Worm (Caenorhabditis elegans) whole organism, young adult: Measurements from ENCODE around the gene spig-1.

Experiments used
- B0019.2 ChIP-seq: fragments of 200-800 bp; sonication (Bioruptor generic); conservative IDR thresholded peaks from 2 replicates; pipeline ENCODE4 v1.3.6; 2022; ENCODE audit warnings: missing genetic modification reagents, missing genetic modification characterization, missing compliant biosample characterization
- B0261.1 ChIP-seq: sonication (generic microtip); optimal IDR thresholded peaks from 2 replicates; lab custom pipeline; 2016; ENCODE audit warnings: mild to moderate bottlenecking, missing genetic modification characterization, moderate library complexity, missing compliant biosample characterization
- B0336.3 ChIP-seq: fragments of 200-800 bp; sonication (Bioruptor generic); IDR thresholded peaks from 2 replicates; pipeline ENCODE4 v1.3.6; 2022; ENCODE audit warnings: missing genetic modification characterization, missing compliant biosample characterization
- C06A6.2 ChIP-seq: fragments of 200-800 bp; sonication (Bioruptor generic); conservative IDR thresholded peaks from 2 replicates; pipeline ENCODE4 v1.3.6; 2022; ENCODE audit warnings: missing genetic modification characterization, missing compliant biosample characterization
- C17E4.6 ChIP-seq: fragments of 200-800 bp; sonication (Bioruptor generic); IDR thresholded peaks from 2 replicates; pipeline ENCODE4 v1.3.6; 2022; ENCODE audit warnings: missing genetic modification reagents, missing genetic modification characterization, missing compliant biosample characterization
- F10E7.11 ChIP-seq: sonication (generic microtip); optimal IDR thresholded peaks from 2 replicates; lab custom pipeline; 2017; ENCODE audit warnings: mild to moderate bottlenecking, missing genetic modification characterization, moderate library complexity, missing compliant biosample characterization
- F22D6.2 ChIP-seq: sonication (generic microtip); optimal IDR thresholded peaks from 2 replicates; lab custom pipeline; 2016; ENCODE audit warnings: mild to moderate bottlenecking, missing genetic modification characterization, missing compliant biosample characterization
- F37B4.10 ChIP-seq: fragments of 200-800 bp; sonication (Bioruptor generic); IDR thresholded peaks from 2 replicates; pipeline ENCODE4 v1.3.6; 2022; ENCODE audit warnings: missing genetic modification characterization, missing compliant biosample characterization
- F49E8.2 ChIP-seq: sonication (generic microtip); optimal IDR thresholded peaks from 3 replicates; lab custom pipeline; 2017; ENCODE audit warnings: missing genetic modification characterization, mild to moderate bottlenecking, missing compliant biosample characterization, antibody characterized with exemption, moderate library complexity; ENCODE audit not compliant: insufficient read depth
- F52B5.7 ChIP-seq: sonication (generic microtip); optimal IDR thresholded peaks from 2 replicates; lab custom pipeline; 2016; ENCODE audit warnings: mild to moderate bottlenecking, missing genetic modification characterization, missing compliant biosample characterization
- F55B11.4 ChIP-seq: sonication (generic microtip); optimal IDR thresholded peaks from 2 replicates; lab custom pipeline; 2016; ENCODE audit warnings: missing compliant biosample characterization, missing genetic modification characterization, borderline replicate concordance; ENCODE audit not compliant: insufficient read depth
- F57C9.4 ChIP-seq: sonication (generic microtip); optimal IDR thresholded peaks from 2 replicates; lab custom pipeline; 2017; ENCODE audit warnings: mild to moderate bottlenecking, missing genetic modification characterization, missing compliant biosample characterization
- K12H6.12 ChIP-seq: fragments of 200-800 bp; sonication (Bioruptor generic); optimal IDR thresholded peaks from 2 replicates; lab custom pipeline; 2018; ENCODE audit warnings: mild to moderate bottlenecking, missing genetic modification characterization, missing compliant biosample characterization
- Y56A3A.18 ChIP-seq: fragments of 200-800 bp; sonication (Bioruptor generic); IDR thresholded peaks from 2 replicates; pipeline ENCODE4 v1.3.6; 2022; ENCODE audit warnings: missing genetic modification reagents, missing genetic modification characterization, missing compliant biosample characterization
- Y67H2A.10 ChIP-seq: fragments of 200-800 bp; sonication (Bioruptor generic); conservative IDR thresholded peaks from 2 replicates; pipeline ENCODE4 v1.3.6; 2022; ENCODE audit warnings: missing genetic modification reagents, missing genetic modification characterization, missing compliant biosample characterization
- Y79H2A.3 ChIP-seq: fragments of 200-800 bp; sonication (Bioruptor generic); conservative IDR thresholded peaks from 2 replicates; pipeline ENCODE4 v1.3.6; 2022; ENCODE audit warnings: missing genetic modification reagents, missing genetic modification characterization, missing compliant biosample characterization
- ZK185.1 ChIP-seq: sonication (generic microtip); optimal IDR thresholded peaks from 2 replicates; lab custom pipeline; 2016; ENCODE audit warnings: mild to moderate bottlenecking, missing genetic modification characterization, missing compliant biosample characterization; ENCODE audit not compliant: poor library complexity, severe bottlenecking
- aptf-2 ChIP-seq: fragments of 200-800 bp; sonication (Bioruptor generic); conservative IDR thresholded peaks from 2 replicates; pipeline ENCODE4 v1.3.6; 2022; ENCODE audit warnings: missing genetic modification reagents, missing genetic modification characterization, missing compliant biosample characterization
- attf-5 ChIP-seq: fragments of 200-800 bp; sonication (Bioruptor generic); optimal IDR thresholded peaks from 2 replicates; lab custom pipeline; 2018; ENCODE audit warnings: mild to moderate bottlenecking, missing genetic modification characterization, missing compliant biosample characterization
- cebp-2 ChIP-seq: fragments of 200-800 bp; sonication (Bioruptor generic); IDR thresholded peaks from 2 replicates; pipeline ENCODE4 v1.3.6; 2022; ENCODE audit warnings: missing genetic modification characterization, missing compliant biosample characterization
- ceh-40 ChIP-seq: fragments of 200-800 bp; sonication (Bioruptor generic); IDR thresholded peaks from 2 replicates; pipeline ENCODE4 v1.3.6; 2022; ENCODE audit warnings: missing genetic modification characterization, missing compliant biosample characterization
- ceh-58 ChIP-seq: fragments of 200-800 bp; sonication (Bioruptor generic); IDR thresholded peaks from 2 replicates; pipeline ENCODE4 v1.3.6; 2022; ENCODE audit warnings: missing genetic modification characterization, missing compliant biosample characterization
- ceh-91 ChIP-seq: fragments of 200-800 bp; sonication (Bioruptor generic); IDR thresholded peaks from 2 replicates; pipeline ENCODE4 v1.3.6; 2022; ENCODE audit warnings: missing genetic modification reagents, missing genetic modification characterization, missing compliant biosample characterization
- dox-1 ChIP-seq: fragments of 200-800 bp; sonication (Bioruptor generic); IDR thresholded peaks from 2 replicates; pipeline ENCODE4 v1.3.6; 2022; ENCODE audit warnings: missing genetic modification reagents, missing genetic modification characterization, missing compliant biosample characterization
- dpff-1 ChIP-seq: sonication (generic microtip); optimal IDR thresholded peaks from 2 replicates; lab custom pipeline; 2017; ENCODE audit warnings: mild to moderate bottlenecking, missing genetic modification characterization, missing compliant biosample characterization
- hrde-1 ChIP-seq: sonication (generic microtip); optimal IDR thresholded peaks from 2 replicates; lab custom pipeline; 2016; ENCODE audit warnings: missing genetic modification characterization, mild to moderate bottlenecking, missing compliant biosample characterization, moderate library complexity, missing genotype, missing genetic modification reagents, borderline replicate concordance
- let-607 ChIP-seq, 2 experiments: fragments of 200-800 bp in 1 of 2; sonication (Bioruptor generic) in 1 of 2; sonication (generic microtip) in 1 of 2; optimal IDR thresholded peaks; 2 replicates each; lab custom pipeline; 2016 to 2018; ENCODE audit warnings: mild to moderate bottlenecking in 2 of 2, missing compliant biosample characterization in 2 of 2, missing genetic modification characterization in 2 of 2, moderate library complexity in 2 of 2, missing genotype in 1 of 2
- lin-26 ChIP-seq: fragments of 200-800 bp; sonication (Bioruptor generic); IDR thresholded peaks from 2 replicates; pipeline ENCODE4 v1.3.6; 2022; ENCODE audit warnings: missing genetic modification reagents, missing genetic modification characterization, missing compliant biosample characterization
- lin-40 ChIP-seq: sonication (generic microtip); optimal IDR thresholded peaks from 2 replicates; lab custom pipeline; 2016; ENCODE audit warnings: missing genetic modification characterization, mild to moderate bottlenecking, missing compliant biosample characterization, missing genotype, missing genetic modification reagents
- lin-54 ChIP-seq: fragments of 200-800 bp; sonication (Bioruptor generic); optimal IDR thresholded peaks from 2 replicates; lab custom pipeline; 2018; ENCODE audit warnings: mild to moderate bottlenecking, missing genetic modification characterization, missing compliant biosample characterization
- madf-6 ChIP-seq: fragments of 200-800 bp; sonication (Bioruptor generic); IDR thresholded peaks from 2 replicates; pipeline ENCODE4 v1.3.6; 2022; ENCODE audit warnings: missing genetic modification reagents, missing genetic modification characterization, missing compliant biosample characterization
- mes-4 ChIP-seq: sonication (generic microtip); optimal IDR thresholded peaks from 2 replicates; lab custom pipeline; 2016; ENCODE audit warnings: missing genotype, missing genetic modification characterization, missing compliant biosample characterization
- mxl-1 ChIP-seq: sonication (generic microtip); optimal IDR thresholded peaks from 2 replicates; lab custom pipeline; 2016; ENCODE audit warnings: missing genetic modification characterization, missing compliant biosample characterization
- nhr-80 ChIP-seq: sonication (generic microtip); optimal IDR thresholded peaks from 2 replicates; lab custom pipeline; 2016; ENCODE audit warnings: missing genetic modification characterization, missing compliant biosample characterization
- nhr-90 ChIP-seq: sonication (generic microtip); optimal IDR thresholded peaks from 2 replicates; lab custom pipeline; 2016; ENCODE audit warnings: missing genotype, mild to moderate bottlenecking, missing genetic modification characterization, missing compliant biosample characterization
- pbrm-1 ChIP-seq: fragments of 200-800 bp; sonication (Bioruptor generic); IDR thresholded peaks from 2 replicates; pipeline ENCODE4 v1.3.6; 2022; ENCODE audit warnings: missing genetic modification reagents, missing genetic modification characterization, missing compliant biosample characterization
- pha-4 ChIP-seq: fragments of 150-350 bp; sonication (generic microtip); optimal IDR thresholded peaks from 2 replicates; lab custom pipeline; 2014; ENCODE audit warnings: missing biosample characterization, missing genetic modification reagents, missing genetic modification characterization
- rec-8 ChIP-seq, 2 experiments: sonication (generic microtip); optimal IDR thresholded peaks; 2 replicates each; lab custom pipeline; 2016; ENCODE audit warnings: mild to moderate bottlenecking in 2 of 2, missing genetic modification characterization in 2 of 2, missing genetic modification reagents in 2 of 2, missing genotype in 2 of 2, missing biosample characterization in 1 of 2, missing compliant biosample characterization in 1 of 2, moderate library complexity in 1 of 2
- rpc-1 ChIP-seq, 2 experiments: fragments of 150-350 bp in 1 of 2; sonication (generic microtip) in 1 of 2; optimal IDR thresholded peaks; 2 replicates each; lab custom pipeline; 2014 to 2018; ENCODE audit warnings: missing biosample characterization in 1 of 2, missing genetic modification characterization in 1 of 2, missing genetic modification reagents in 1 of 2, missing genotype in 1 of 2
- sdz-38 ChIP-seq: sonication (generic microtip); optimal IDR thresholded peaks from 2 replicates; lab custom pipeline; 2016; ENCODE audit warnings: missing genotype, missing genetic modification characterization, missing compliant biosample characterization
- sea-2 ChIP-seq: fragments of 200-800 bp; sonication (Bioruptor generic); IDR thresholded peaks from 2 replicates; pipeline ENCODE4 v1.3.6; 2022; ENCODE audit warnings: missing genetic modification characterization, missing compliant biosample characterization
- snpc-3.4 ChIP-seq: sonication (generic microtip); optimal IDR thresholded peaks from 2 replicates; lab custom pipeline; 2017; ENCODE audit warnings: missing genetic modification characterization, mild to moderate bottlenecking, missing compliant biosample characterization, antibody characterized with exemption, moderate library complexity, missing genotype, missing genetic modification reagents
- tbx-9 ChIP-seq: sonication (generic microtip); optimal IDR thresholded peaks from 2 replicates; lab custom pipeline; 2016; ENCODE audit warnings: borderline replicate concordance, missing genetic modification characterization, inconsistent platforms, missing compliant biosample characterization
- tlf-1 ChIP-seq: fragments of 200-800 bp; sonication (Bioruptor generic); optimal IDR thresholded peaks from 2 replicates; lab custom pipeline; 2018; ENCODE audit warnings: mild to moderate bottlenecking, missing genetic modification characterization, missing compliant biosample characterization
- zim-3 ChIP-seq: sonication (generic microtip); optimal IDR thresholded peaks from 2 replicates; lab custom pipeline; 2017; ENCODE audit warnings: mild to moderate bottlenecking, missing genetic modification characterization, moderate library complexity, missing compliant biosample characterization
- ztf-26 ChIP-seq: sonication (generic microtip); optimal IDR thresholded peaks from 2 replicates; lab custom pipeline; 2017; ENCODE audit warnings: missing genetic modification characterization, missing compliant biosample characterization
- ztf-28 ChIP-seq: fragments of 200-800 bp; sonication (Bioruptor generic); IDR thresholded peaks from 2 replicates; pipeline ENCODE4 v1.3.6; 2022; ENCODE audit warnings: missing genetic modification reagents, missing genetic modification characterization, missing compliant biosample characterization
- ztf-6 ChIP-seq: fragments of 200-800 bp; sonication (Bioruptor generic); IDR thresholded peaks from 2 replicates; pipeline ENCODE4 v1.3.6; 2022; ENCODE audit warnings: missing genetic modification reagents, missing genetic modification characterization, missing compliant biosample characterization

Gene spig-1

ce11 chrV:7060396-7060795, 8.9 kb downstream of the spig-1 start, which contains the start of the genes Y57E12AL.6 and Y57E12AL.1 (continued):
- no peak for TF ChIP-seq rpc-1 (optimal IDR thresholded peaks at IDR 0.05; lab: Kevin White, UChicago)
- TF ChIP-seq rpc-1 (tag; optimal IDR thresholded peaks at IDR 0.05; lab: Kevin White, UChicago) = no peak
- TF ChIP-seq pbrm-1 = peak; percentile 46; the same call in 1 of the 2 replicates
- peak; percentile 87 for TF ChIP-seq lin-40 (tag; lab: Kevin White, UChicago)
- TF ChIP-seq nhr-80 (tag; lab: Kevin White, UChicago) = peak; percentile 63
- no peak for TF ChIP-seq mxl-1 (tag; lab: Kevin White, UChicago)
- TF ChIP-seq F52B5.7 (tag; lab: Kevin White, UChicago) = no peak
- TF ChIP-seq ceh-58 (GFP tag; lab: Robert Waterston, UW) = no peak
- no peak for TF ChIP-seq sdz-38 (tag; lab: Kevin White, UChicago)
- no peak for TF ChIP-seq dpff-1 (tag; lab: Kevin White, UChicago)
- TF ChIP-seq nhr-90 = no peak
- no peak for TF ChIP-seq ceh-91 (GFP tag; lab: Robert Waterston, UW)
- no peak for TF ChIP-seq F49E8.2 (tag; lab: Kevin White, UChicago)
- peak; percentile 59 for TF ChIP-seq tlf-1 (GFP tag; lab: Kevin White, UChicago)
- TF ChIP-seq ztf-26 = peak; percentile 55
- no peak for TF ChIP-seq F10E7.11 (tag; lab: Kevin White, UChicago)
- no peak for TF ChIP-seq C17E4.6
- no peak for TF ChIP-seq Y79H2A.3 (GFP tag; lab: Robert Waterston, UW)
- TF ChIP-seq pha-4 (tag; lab: Kevin White, UChicago) = peak; percentile 38
- TF ChIP-seq Y56A3A.18 = no peak
- TF ChIP-seq mes-4 (tag; lab: Kevin White, UChicago) = no peak
- TF ChIP-seq ztf-6 = no peak
- no peak for TF ChIP-seq ztf-28 (GFP tag; lab: Robert Waterston, UW)
- peak; percentile 84 for TF ChIP-seq attf-5 (GFP tag; lab: Kevin White, UChicago)
- no peak for TF ChIP-seq aptf-2 (GFP tag; lab: Robert Waterston, UW)
- TF ChIP-seq dox-1 (GFP tag; lab: Robert Waterston, UW) = peak; percentile 87
- TF ChIP-seq let-607 (tag; optimal IDR thresholded peaks at IDR 0.05; lab: Kevin White, UChicago) = peak; percentile 33 to 82
- peak; percentile 65; the same call in 1 of the 2 replicates for TF ChIP-seq B0336.3 (GFP tag; lab: Robert Waterston, UW)
- TF ChIP-seq F37B4.10 (GFP tag; lab: Robert Waterston, UW) = no peak
- peak; percentile 89 for TF ChIP-seq snpc-3.4 (tag; lab: Kevin White, UChicago)
- no peak for TF ChIP-seq B0019.2 (GFP tag; lab: Robert Waterston, UW)
- TF ChIP-seq zim-3 = no peak
- peak; percentile 78 for TF ChIP-seq ZK185.1 (tag; lab: Kevin White, UChicago)
- TF ChIP-seq rec-8 (tag; optimal IDR thresholded peaks at IDR 0.05; lab: Kevin White, UChicago) = no peak
- no peak for TF ChIP-seq F57C9.4 (tag; lab: Kevin White, UChicago)
- TF ChIP-seq F55B11.4 = no peak
- TF ChIP-seq B0261.1 (tag; lab: Kevin White, UChicago) = no peak
- TF ChIP-seq Y67H2A.10 (GFP tag; lab: Robert Waterston, UW) = 0 out of 2 replicates have a peak, but pooled peaks have one; percentile 19
- TF ChIP-seq tbx-9 (tag; lab: Kevin White, UChicago) = no peak
- TF ChIP-seq K12H6.12 (tag; lab: Kevin White, UChicago) = peak; percentile 52
- TF ChIP-seq sea-2 (GFP tag; lab: Robert Waterston, UW) = no peak
- 0 out of 2 replicates have a peak, but pooled peaks have one; percentile 45 for TF ChIP-seq C06A6.2 (GFP tag; lab: Robert Waterston, UW)
- TF ChIP-seq hrde-1 = no peak
- peak; percentile 82 for TF ChIP-seq lin-54 (GFP tag; lab: Kevin White, UChicago)
- TF ChIP-seq lin-26 (GFP tag; lab: Robert Waterston, UW) = no peak
- TF ChIP-seq cebp-2 = no peak
- no peak for TF ChIP-seq ceh-40 (GFP tag; lab: Robert Waterston, UW)
- peak; percentile 69 for TF ChIP-seq madf-6 (GFP tag; lab: Robert Waterston, UW)
- TF ChIP-seq F22D6.2 (tag; lab: Kevin White, UChicago) = no peak
